Fruit fly (Drosophila melanogaster): ENCODE data around the gene ush.

ush gene

DNA sequence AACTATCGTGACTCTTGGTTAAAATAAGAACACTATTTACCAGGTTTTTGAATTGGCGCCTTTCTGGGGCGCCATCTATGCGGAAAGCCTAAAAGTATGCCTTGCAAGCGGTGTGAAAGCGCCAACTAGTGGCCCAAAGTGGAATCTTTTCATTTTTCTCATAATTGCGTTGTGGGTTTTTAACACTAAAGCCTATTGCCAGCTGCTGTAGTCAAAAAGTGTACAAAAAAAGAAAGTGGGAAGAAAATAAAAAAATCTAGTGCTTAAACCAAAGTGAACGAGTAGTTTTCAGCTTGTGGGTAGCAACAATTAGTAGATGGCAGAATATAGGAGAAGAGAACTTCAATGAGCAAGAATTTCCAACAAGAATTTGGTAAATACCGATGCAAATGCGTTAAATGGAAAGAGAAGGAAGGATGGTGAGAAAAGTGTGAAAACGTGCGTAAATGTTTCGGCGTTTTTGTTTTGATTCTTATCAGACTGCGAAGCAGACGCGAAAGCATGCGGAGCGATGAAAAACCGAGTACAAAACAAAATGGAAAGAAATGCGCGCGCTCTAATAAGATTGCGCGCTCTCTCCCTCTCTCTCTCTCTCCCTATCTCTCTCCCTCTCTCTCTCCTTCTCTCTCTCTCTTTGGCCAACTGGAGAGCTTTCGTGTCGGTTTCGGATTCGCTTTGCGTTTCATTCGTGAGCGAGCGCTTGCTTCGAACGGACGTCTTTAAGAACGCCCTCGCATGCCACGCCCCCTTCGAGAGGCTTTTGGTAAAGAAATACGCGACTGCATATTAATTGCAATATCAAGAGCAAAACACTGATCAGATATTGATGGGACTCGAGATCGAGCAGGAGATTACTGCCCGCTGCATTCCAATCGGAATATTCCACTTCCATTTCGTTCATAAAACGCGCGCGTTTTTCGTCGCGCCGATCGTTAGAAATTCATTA lies 14.4 kb downstream of the ush start (continued):
- TF ChIP-seq CG43689 (GFP tag; IDR thresholded peaks at IDR 0.05) (no peak), Hr78 (GFP tag; optimal IDR thresholded peaks at IDR 0.05) (no peak), CG13287 (GFP tag; IDR thresholded peaks at IDR 0.05; ENCODE audit: partially characterized antibody) (peak; percentile 64), B-H1 (GFP tag; IDR thresholded peaks at IDR 0.05) (no peak; the same call in 1 of the 3 replicates), CG5953 (GFP tag; IDR thresholded peaks at IDR 0.05) (no peak), cwo (GFP tag; optimal IDR thresholded peaks at IDR 0.05) (peak; percentile 84), Hmx (GFP tag; optimal IDR thresholded peaks at IDR 0.05) (no peak), CG10267 (tag; optimal IDR thresholded peaks at IDR 0.05) (peak; percentile 93), ERR (GFP tag; optimal IDR thresholded peaks at IDR 0.05) (peak; percentile 73), aop (GFP tag; IDR thresholded peaks at IDR 0.05) (no peak), kni (GFP tag; optimal IDR thresholded peaks at IDR 0.05) (peak; percentile 21), HmgD (GFP tag; optimal IDR thresholded peaks at IDR 0.05) (peak; percentile 92), CG3281 (GFP tag; optimal IDR thresholded peaks at IDR 0.05) (no peak), hbn (GFP tag; IDR thresholded peaks at IDR 0.05; ENCODE audit: partially characterized antibody) (peak; percentile 50; the same call in 1 of the 2 replicates), CG17385 (GFP tag; optimal IDR thresholded peaks at IDR 0.05) (peak; percentile 86), HLH3B (GFP tag; IDR thresholded peaks at IDR 0.05) (peak; percentile 38; the same call in 1 of the 2 replicates), CG8944 (GFP tag; optimal IDR thresholded peaks at IDR 0.05) (peak; percentile 86), CG30403 (GFP tag; optimal IDR thresholded peaks at IDR 0.05) (peak; percentile 81), CG32532 (GFP tag; IDR thresholded peaks at IDR 0.05) (peak; percentile 91), NC2β (GFP tag; optimal IDR thresholded peaks at IDR 0.05) (peak; percentile 68), grn (GFP tag; optimal IDR thresholded peaks at IDR 0.05) (peak; percentile 96), nau (GFP tag; optimal IDR thresholded peaks at IDR 0.05) (no peak), CG10959 (GFP tag; IDR thresholded peaks at IDR 0.05) (peak; percentile 71), Sry-β (GFP tag; optimal IDR thresholded peaks at IDR 0.05) (no peak), CG17328 (GFP tag; IDR thresholded peaks at IDR 0.05) (peak; percentile 47; the same call in 1 of the 2 replicates), HLH54F (GFP tag; optimal IDR thresholded peaks at IDR 0.05) (peak; percentile 82), Usf (GFP tag; optimal IDR thresholded peaks at IDR 0.05) (peak; percentile 35), sens-2 (GFP tag; IDR thresholded peaks at IDR 0.05) (no peak), CG6654 (GFP tag; optimal IDR thresholded peaks at IDR 0.05) (no peak), lola (GFP tag; optimal IDR thresholded peaks at IDR 0.05) (peak in 1 of 3 experiments; percentile 18), Doc3 (GFP tag; IDR thresholded peaks at IDR 0.05; ENCODE audit: partially characterized antibody) (no peak; the same call in 2 of the 3 replicates), fu2 (GFP tag; optimal IDR thresholded peaks at IDR 0.05) (peak; percentile 73), Ravus (GFP tag; IDR thresholded peaks at IDR 0.05) (no peak; the same call in 1 of the 2 replicates), Sox100B (GFP tag; optimal IDR thresholded peaks at IDR 0.05) (no peak), Lim3 (GFP tag; IDR thresholded peaks at IDR 0.05) (no peak), Asciz (GFP tag; optimal IDR thresholded peaks at IDR 0.05) (no peak), Hr51 (GFP tag; optimal IDR thresholded peaks at IDR 0.05) (peak; percentile 5 to 81), Kr (GFP tag; optimal IDR thresholded peaks at IDR 0.05) (no peak), Opbp (GFP tag; IDR thresholded peaks at IDR 0.05; ENCODE audit: partially characterized antibody) (peak; percentile 73; the same call in 2 of the 3 replicates), E2f2 (GFP tag; IDR thresholded peaks at IDR 0.05) (peak; percentile 100), CG1602 (GFP tag; optimal IDR thresholded peaks at IDR 0.05) (peak; percentile 67), phol (tag; optimal IDR thresholded peaks at IDR 0.05) (peak; percentile 56), MBD-R2 (GFP tag; IDR thresholded peaks at IDR 0.05) (peak; percentile 31), otp (GFP tag; IDR thresholded peaks at IDR 0.05) (peak; percentile 72), CG16863 (GFP tag; optimal IDR thresholded peaks at IDR 0.05) (peak; percentile 65), slou (GFP tag; optimal IDR thresholded peaks at IDR 0.05) (peak; percentile 30), ci (GFP tag; IDR thresholded peaks at IDR 0.05) (peak; percentile 91), lilli (GFP tag; optimal IDR thresholded peaks at IDR 0.05) (peak; percentile 76)

Measured in whole organism, embryonic.